Fruit fly (Drosophila melanogaster) whole organism, wandering third instar larva: ENCODE data around the gene CG18130.

Experiments used
- Dfd ChIP-seq: fragments of >200 bp; optimal IDR thresholded peaks from 2 replicates; lab custom pipeline; 2017; ENCODE audit warnings: missing biosample characterization, missing genetic modification characterization
- Dif ChIP-seq: fragments of 200-275, 200-300 bp; sonication (Bioruptor generic); optimal IDR thresholded peaks from 2 replicates; lab custom pipeline; 2018; ENCODE audit warnings: missing biosample characterization, missing genetic modification characterization; ENCODE audit not compliant: partially characterized antibody
- Hr78 ChIP-seq: fragments of >200 bp; optimal IDR thresholded peaks from 2 replicates; lab custom pipeline; 2017; ENCODE audit warnings: missing biosample characterization, missing genetic modification characterization
- Mio ChIP-seq: sonication (Bioruptor generic); optimal IDR thresholded peaks from 2 replicates; lab custom pipeline; 2016; ENCODE audit warnings: missing biosample characterization, missing genetic modification characterization
- N ChIP-seq: fragments of >200 bp; optimal IDR thresholded peaks from 2 replicates; lab custom pipeline; 2018; ENCODE audit warnings: missing biosample characterization, missing external identifiers, missing genetic modification characterization
- OdsH ChIP-seq: fragments of 200-800 bp; sonication (Bioruptor generic); optimal IDR thresholded peaks from 2 replicates; lab custom pipeline; 2016; ENCODE audit warnings: missing biosample characterization, mild to moderate bottlenecking, missing genetic modification characterization
- Vsx2 ChIP-seq: fragments of 200-300, 225-300 bp; sonication (Bioruptor generic); optimal IDR thresholded peaks from 2 replicates; lab custom pipeline; 2018; ENCODE audit warnings: missing biosample characterization, missing genetic modification characterization; ENCODE audit not compliant: partially characterized antibody
- h ChIP-seq: fragments of 200-800 bp; sonication (Bioruptor generic); optimal IDR thresholded peaks from 3 replicates; lab custom pipeline; 2016; ENCODE audit warnings: missing biosample characterization, mild to moderate bottlenecking, missing genetic modification characterization
- psq ChIP-seq: fragments of 200-800 bp; sonication (Bioruptor generic); optimal IDR thresholded peaks from 3 replicates; lab custom pipeline; 2017; ENCODE audit warnings: missing biosample characterization, mild to moderate bottlenecking, missing genetic modification characterization, moderate library complexity
- rgr ChIP-seq: fragments of 200-800 bp; sonication (Bioruptor generic); optimal IDR thresholded peaks from 3 replicates; lab custom pipeline; 2016; ENCODE audit warnings: missing biosample characterization, mild to moderate bottlenecking, missing genetic modification characterization
- usp ChIP-seq: fragments of >200 bp; optimal IDR thresholded peaks from 2 replicates; lab custom pipeline; 2017; ENCODE audit warnings: missing biosample characterization, missing genetic modification characterization

- TF ChIP-seq Mio (GFP tag; lab: Kevin White, UChicago), result no peak
- no peak for TF ChIP-seq N (GFP tag; lab: Kevin White, UChicago)
- no peak for TF ChIP-seq psq
- TF ChIP-seq Dfd (GFP tag; lab: Kevin White, UChicago), result no peak
- no peak for TF ChIP-seq OdsH (GFP tag; lab: Kevin White, UChicago)
- TF ChIP-seq h (GFP tag; lab: Kevin White, UChicago), result no peak
- TF ChIP-seq Hr78 (GFP tag; lab: Kevin White, UChicago), result no peak
- no peak for TF ChIP-seq Dif (GFP tag; lab: Kevin White, UChicago)
- no peak for TF ChIP-seq usp (GFP tag; lab: Kevin White, UChicago)
- TF ChIP-seq rgr (GFP tag; lab: Kevin White, UChicago), result no peak
- no peak for TF ChIP-seq Vsx2 (GFP tag; lab: Kevin White, UChicago)
Observed at dm6 chrX:12021750-12022149, 29.2 kb upstream of the CG18130 start.
